Worm (Caenorhabditis elegans) whole organism, mixed stage, embryonic: ENCODE results near the gene F59F3.6.

Source experiments
- M03D4.4 ChIP-seq: sonication (generic microtip); optimal IDR thresholded peaks from 2 replicates; lab custom pipeline; 2017; ENCODE audit warnings: mild to moderate bottlenecking, missing genetic modification characterization, missing compliant biosample characterization
- ceh-39 ChIP-seq: fragments of 150-350 bp; optimal IDR thresholded peaks from 2 replicates; lab custom pipeline; 2014; ENCODE audit warnings: missing biosample characterization, missing genetic modification characterization
- ceh-43 ChIP-seq: fragments of 200-800 bp; sonication (Bioruptor generic); optimal IDR thresholded peaks from 2 replicates; lab custom pipeline; 2018; ENCODE audit warnings: mild to moderate bottlenecking, missing genetic modification characterization, moderate library complexity, missing compliant biosample characterization
- ceh-83 ChIP-seq: fragments of 200-800 bp; sonication (Bioruptor generic); optimal IDR thresholded peaks from 2 replicates; lab custom pipeline; 2018; ENCODE audit warnings: mild to moderate bottlenecking, missing genetic modification characterization, missing compliant biosample characterization
- ces-1 ChIP-seq: fragments of 150-350 bp; optimal IDR thresholded peaks from 2 replicates; lab custom pipeline; 2014; ENCODE audit warnings: missing biosample characterization, missing genetic modification reagents, missing genetic modification characterization
- cnd-1 ChIP-seq: fragments of 200-800 bp; sonication (Bioruptor generic); optimal IDR thresholded peaks from 2 replicates; lab custom pipeline; 2018; ENCODE audit warnings: mild to moderate bottlenecking, missing genetic modification characterization, missing compliant biosample characterization
- drap-1 ChIP-seq: fragments of 200-800 bp; sonication (Bioruptor generic); optimal IDR thresholded peaks from 3 replicates; lab custom pipeline; 2018; ENCODE audit warnings: mild to moderate bottlenecking, missing genetic modification characterization, missing compliant biosample characterization
- elt-1 ChIP-seq: sonication (generic microtip); optimal IDR thresholded peaks from 2 replicates; lab custom pipeline; 2017; ENCODE audit warnings: missing genetic modification characterization, mild to moderate bottlenecking, missing compliant biosample characterization, antibody characterized with exemption, moderate library complexity, borderline replicate concordance; ENCODE audit not compliant: insufficient read depth
- elt-3 ChIP-seq: fragments of 150-350 bp; optimal IDR thresholded peaks from 2 replicates; lab custom pipeline; 2014; ENCODE audit warnings: missing biosample characterization, missing genetic modification characterization
- flh-1 ChIP-seq: fragments of 200-800 bp; sonication (Bioruptor generic); optimal IDR thresholded peaks from 2 replicates; lab custom pipeline; 2018; ENCODE audit warnings: mild to moderate bottlenecking, missing genetic modification characterization, moderate library complexity, missing compliant biosample characterization
- ham-2 ChIP-seq: fragments of 200-800 bp; sonication (Bioruptor generic); optimal IDR thresholded peaks from 2 replicates; lab custom pipeline; 2018; ENCODE audit warnings: mild to moderate bottlenecking, missing genetic modification characterization, missing compliant biosample characterization
- hlh-1 ChIP-seq: fragments of 150-350 bp; optimal IDR thresholded peaks from 2 replicates; lab custom pipeline; 2014; ENCODE audit warnings: missing biosample characterization, missing genetic modification reagents, missing genetic modification characterization
- lin-13 ChIP-seq: fragments of 150-350 bp; optimal IDR thresholded peaks from 2 replicates; lab custom pipeline; 2014; ENCODE audit warnings: missing biosample characterization, missing genetic modification characterization
- lin-32 ChIP-seq: fragments of 200-800 bp; sonication (Bioruptor generic); optimal IDR thresholded peaks from 2 replicates; lab custom pipeline; 2018; ENCODE audit warnings: mild to moderate bottlenecking, missing genetic modification characterization, missing compliant biosample characterization
- lsy-2 ChIP-seq: fragments of 150-350 bp; optimal IDR thresholded peaks from 2 replicates; lab custom pipeline; 2014; ENCODE audit warnings: missing biosample characterization, missing genetic modification characterization
- mab-5 ChIP-seq: fragments of 150-350 bp; optimal IDR thresholded peaks from 2 replicates; lab custom pipeline; 2014; ENCODE audit warnings: missing biosample characterization, missing genetic modification characterization
- mep-1 ChIP-seq: fragments of 150-350 bp; optimal IDR thresholded peaks from 2 replicates; lab custom pipeline; 2017; ENCODE audit warnings: missing biosample characterization, missing genetic modification reagents, missing genetic modification characterization, inconsistent platforms
- mls-2 ChIP-seq: sonication (generic microtip); optimal IDR thresholded peaks from 2 replicates; lab custom pipeline; 2016; ENCODE audit warnings: mild to moderate bottlenecking, missing genetic modification characterization, moderate library complexity, missing compliant biosample characterization
- nhr-2 ChIP-seq: fragments of 150-350 bp; optimal IDR thresholded peaks from 2 replicates; lab custom pipeline; 2014; ENCODE audit warnings: missing biosample characterization, missing genetic modification characterization
- nhr-237 ChIP-seq: fragments of 150-350 bp; optimal IDR thresholded peaks from 2 replicates; lab custom pipeline; 2014; ENCODE audit warnings: missing biosample characterization, missing genetic modification characterization
- nhr-28 ChIP-seq: fragments of 150-350 bp; optimal IDR thresholded peaks from 2 replicates; lab custom pipeline; 2014; ENCODE audit warnings: missing biosample characterization, missing genetic modification characterization
- nhr-76 ChIP-seq: sonication (generic microtip); optimal IDR thresholded peaks from 2 replicates; lab custom pipeline; 2017; ENCODE audit warnings: missing biosample characterization, missing genetic modification characterization
- snpc-4 ChIP-seq: fragments of 150-350 bp; optimal IDR thresholded peaks from 2 replicates; lab custom pipeline; 2014; ENCODE audit warnings: missing biosample characterization, missing genetic modification characterization
- sptf-1 ChIP-seq: sonication (generic microtip); optimal IDR thresholded peaks from 2 replicates; lab custom pipeline; 2017; ENCODE audit warnings: mild to moderate bottlenecking, missing genetic modification characterization, moderate library complexity, missing compliant biosample characterization
- tbx-8 ChIP-seq: fragments of 200-800 bp; sonication (Bioruptor generic); optimal IDR thresholded peaks from 2 replicates; lab custom pipeline; 2018; ENCODE audit warnings: mild to moderate bottlenecking, missing genetic modification characterization, moderate library complexity, missing compliant biosample characterization
- unc-120 ChIP-seq: sonication (generic microtip); optimal IDR thresholded peaks from 2 replicates; lab custom pipeline; 2017; ENCODE audit warnings: missing genetic modification characterization, missing compliant biosample characterization; ENCODE audit not compliant: poor library complexity, severe bottlenecking
- unc-39 ChIP-seq: fragments of 150-350 bp; optimal IDR thresholded peaks from 2 replicates; lab custom pipeline; 2014; ENCODE audit warnings: missing biosample characterization, missing genetic modification characterization
- unc-62 ChIP-seq: fragments of 150-350 bp; optimal IDR thresholded peaks from 2 replicates; lab custom pipeline; 2014; ENCODE audit warnings: missing biosample characterization, missing genetic modification reagents, missing genetic modification characterization
- zip-8 ChIP-seq: fragments of 150-350 bp; optimal IDR thresholded peaks from 2 replicates; lab custom pipeline; 2014; ENCODE audit warnings: missing biosample characterization, missing genetic modification characterization

The F59F3.6 gene

DNA sequence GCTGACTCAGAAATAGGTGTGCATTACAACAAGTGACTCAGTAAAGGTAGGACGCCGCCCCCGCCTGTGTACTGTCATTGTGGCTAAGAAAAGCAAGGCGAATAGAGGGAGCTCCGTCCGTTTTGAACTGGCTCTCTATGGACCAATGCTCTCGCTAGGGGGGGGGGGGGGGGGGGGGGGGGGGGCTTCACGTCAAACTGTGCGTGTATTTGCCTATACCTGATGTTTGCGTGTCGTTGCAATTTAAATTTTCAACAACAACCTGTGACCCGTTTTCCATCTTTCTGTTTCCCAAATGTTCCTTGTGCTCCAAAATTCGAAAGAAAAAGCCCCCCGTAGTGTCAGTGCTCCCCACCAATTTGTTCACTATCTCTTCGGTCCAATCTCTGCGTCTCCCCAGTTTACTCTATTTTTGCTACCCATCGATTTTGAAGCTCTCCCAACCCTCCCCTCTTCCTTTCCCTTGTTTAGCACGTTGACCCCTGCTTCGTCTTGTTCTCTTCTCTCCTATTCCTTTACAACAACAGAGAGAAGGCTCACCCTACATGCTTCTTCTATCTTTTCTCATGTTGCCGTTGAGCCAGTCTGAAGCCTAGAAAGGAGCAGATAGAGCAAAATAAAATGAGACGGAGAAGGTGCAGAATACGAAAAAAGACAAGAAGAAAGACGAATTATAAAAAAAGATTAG is 35.5 kb upstream of the F59F3.6 start:
- TF ChIP-seq ceh-43 (GFP tag; lab: Kevin White, UChicago), result no peak
- no peak for TF ChIP-seq zip-8 (tag; lab: Kevin White, UChicago)
- no peak for TF ChIP-seq lsy-2 (tag; lab: Kevin White, UChicago)
- TF ChIP-seq nhr-76 (tag; lab: Kevin White, UChicago), result no peak
- TF ChIP-seq unc-120 (tag; lab: Kevin White, UChicago), result peak; percentile 56
- no peak for TF ChIP-seq M03D4.4 (tag; lab: Kevin White, UChicago)
- no peak for TF ChIP-seq flh-1 (GFP tag; lab: Kevin White, UChicago)
- TF ChIP-seq mep-1 (tag; lab: Kevin White, UChicago), result peak; percentile 33
- TF ChIP-seq ces-1 (GFP tag; lab: Kevin White, UChicago), result peak; percentile 78
- TF ChIP-seq cnd-1 (tag; lab: Kevin White, UChicago), result peak; percentile 6
- no peak for TF ChIP-seq snpc-4 (tag; lab: Kevin White, UChicago)
- no peak for TF ChIP-seq lin-13 (tag; lab: Kevin White, UChicago)
- no peak for TF ChIP-seq unc-39 (tag; lab: Kevin White, UChicago)
- peak; percentile 32 for TF ChIP-seq sptf-1 (tag; lab: Kevin White, UChicago)
- no peak for TF ChIP-seq hlh-1 (tag; lab: Kevin White, UChicago)
- peak; percentile 2 for TF ChIP-seq mls-2
- no peak for TF ChIP-seq lin-32 (GFP tag; lab: Kevin White, UChicago)
- TF ChIP-seq ceh-83 (GFP tag; lab: Kevin White, UChicago), result no peak
- TF ChIP-seq drap-1 (GFP tag; lab: Kevin White, UChicago), result no peak

DNA sequence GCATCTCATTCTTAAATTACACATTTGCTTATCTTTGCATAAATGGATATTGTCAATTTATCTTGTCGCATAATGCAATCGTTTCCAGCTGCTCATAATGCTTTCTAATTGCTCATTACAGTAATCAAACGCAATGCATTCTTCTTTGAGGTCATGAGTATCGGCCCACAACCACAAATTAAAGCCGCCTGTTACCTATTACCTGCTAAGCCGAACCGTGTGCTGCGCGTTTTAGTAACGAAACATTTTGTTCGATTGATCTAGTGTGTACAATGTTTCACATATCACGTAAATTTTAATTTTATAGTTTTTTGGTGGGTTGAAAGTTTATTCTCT is 34.8 kb upstream of the F59F3.6 start:
- TF ChIP-seq ces-1 (GFP tag; lab: Kevin White, UChicago) (peak; percentile 48), elt-1 (tag; lab: Kevin White, UChicago) (no peak), nhr-237 (no peak), ham-2 (GFP tag; lab: Kevin White, UChicago) (no peak), ceh-43 (GFP tag; lab: Kevin White, UChicago) (no peak), flh-1 (GFP tag; lab: Kevin White, UChicago) (no peak), ceh-39 (tag; lab: Kevin White, UChicago) (no peak)
- TF ChIP-seq, all 35 proteins: peak for 1

DNA sequence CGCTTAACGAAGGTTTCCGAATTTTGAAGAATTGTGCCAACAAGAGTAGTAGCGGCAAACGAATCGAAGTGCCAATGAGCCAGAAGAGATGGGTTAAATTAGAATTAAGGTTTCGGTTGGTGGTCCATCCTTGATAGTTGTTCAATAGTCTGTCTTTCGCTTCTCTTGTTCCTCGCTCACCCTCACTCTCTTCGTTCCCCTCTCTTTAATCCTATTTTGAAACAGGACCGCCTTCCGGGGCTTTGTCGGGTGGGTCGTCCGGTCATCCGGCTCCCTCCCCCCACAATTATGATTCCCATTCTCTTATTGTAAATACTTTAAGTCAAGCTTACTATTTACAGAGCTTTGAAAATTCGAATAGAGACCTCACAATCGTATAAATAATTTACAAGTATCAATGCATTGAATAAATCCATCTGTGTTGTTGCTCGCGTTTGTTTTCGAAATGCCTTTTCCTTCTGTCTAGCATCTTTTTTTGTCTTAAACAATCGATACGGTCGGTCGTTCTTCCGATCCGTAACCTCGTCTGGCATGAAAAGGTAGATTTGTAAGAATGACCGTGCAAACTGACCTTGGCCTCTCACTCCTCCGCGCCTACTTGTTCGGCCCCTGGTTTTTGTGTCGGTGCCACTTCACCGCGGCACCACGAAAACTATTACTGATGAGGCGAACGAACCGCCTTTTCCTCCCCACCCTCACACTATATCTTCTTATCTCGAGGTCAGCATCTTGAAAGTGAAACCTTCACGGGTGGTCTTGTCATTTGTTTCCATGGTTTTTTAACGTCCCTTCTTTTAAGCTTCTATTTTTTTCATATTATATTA is 34.3 kb upstream of the F59F3.6 start:
- TF ChIP-seq mls-2 (peak; percentile 41), mab-5 (tag; lab: Kevin White, UChicago) (no peak), ces-1 (GFP tag; lab: Kevin White, UChicago) (peak; percentile 92), nhr-237 (no peak), mep-1 (tag; lab: Kevin White, UChicago) (no peak), snpc-4 (tag; lab: Kevin White, UChicago) (no peak)

DNA sequence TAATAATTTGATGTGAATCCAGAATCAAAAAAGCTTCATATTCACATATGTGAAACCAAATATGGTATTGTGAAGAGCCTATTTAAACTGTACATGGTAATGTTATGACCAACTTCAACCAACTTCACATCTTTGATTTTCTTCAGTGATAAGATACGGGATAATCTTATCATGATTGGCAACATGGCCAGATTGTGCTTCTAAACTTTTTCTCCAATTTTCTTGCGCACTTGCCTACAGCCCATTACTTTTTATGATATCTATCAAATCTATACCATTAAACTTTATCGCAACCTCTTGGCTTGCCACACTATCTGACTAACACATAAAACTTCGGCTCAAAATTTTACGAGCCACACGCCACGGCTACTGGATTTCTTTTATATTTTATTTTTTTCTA is 33.3 kb upstream of the F59F3.6 start:
- TF ChIP-seq lin-13 (tag; lab: Kevin White, UChicago), result no peak
- no peak for TF ChIP-seq flh-1 (GFP tag; lab: Kevin White, UChicago)
- TF ChIP-seq drap-1 (GFP tag; lab: Kevin White, UChicago), result no peak
- TF ChIP-seq nhr-237, result no peak
- TF ChIP-seq elt-3 (tag; lab: Kevin White, UChicago), result no peak
- no peak for TF ChIP-seq unc-62
- TF ChIP-seq nhr-2, result no peak
- TF ChIP-seq nhr-28, result no peak
- TF ChIP-seq unc-120 (tag; lab: Kevin White, UChicago), result no peak
- no peak for TF ChIP-seq tbx-8 (GFP tag; lab: Kevin White, UChicago)
- no peak for TF ChIP-seq snpc-4 (tag; lab: Kevin White, UChicago)
- no peak for TF ChIP-seq ham-2 (GFP tag; lab: Kevin White, UChicago)
- TF ChIP-seq zip-8 (tag; lab: Kevin White, UChicago), result no peak
- TF ChIP-seq unc-39 (tag; lab: Kevin White, UChicago), result no peak
- TF ChIP-seq hlh-1 (tag; lab: Kevin White, UChicago), result no peak
- TF ChIP-seq sptf-1 (tag; lab: Kevin White, UChicago), result no peak
